Fruit fly (Drosophila melanogaster) ovary, adult (tissue): ENCODE measurements around the gene CG34293.

Experiments
- CG17801 ChIP-seq: fragments of 200-800 bp; optimal IDR thresholded peaks from 2 replicates; lab custom pipeline; 2019; ENCODE audit warnings: missing biosample characterization, mild to moderate bottlenecking, missing genetic modification characterization, moderate library complexity; ENCODE audit not compliant: partially characterized antibody

Gene CG34293

DNA sequence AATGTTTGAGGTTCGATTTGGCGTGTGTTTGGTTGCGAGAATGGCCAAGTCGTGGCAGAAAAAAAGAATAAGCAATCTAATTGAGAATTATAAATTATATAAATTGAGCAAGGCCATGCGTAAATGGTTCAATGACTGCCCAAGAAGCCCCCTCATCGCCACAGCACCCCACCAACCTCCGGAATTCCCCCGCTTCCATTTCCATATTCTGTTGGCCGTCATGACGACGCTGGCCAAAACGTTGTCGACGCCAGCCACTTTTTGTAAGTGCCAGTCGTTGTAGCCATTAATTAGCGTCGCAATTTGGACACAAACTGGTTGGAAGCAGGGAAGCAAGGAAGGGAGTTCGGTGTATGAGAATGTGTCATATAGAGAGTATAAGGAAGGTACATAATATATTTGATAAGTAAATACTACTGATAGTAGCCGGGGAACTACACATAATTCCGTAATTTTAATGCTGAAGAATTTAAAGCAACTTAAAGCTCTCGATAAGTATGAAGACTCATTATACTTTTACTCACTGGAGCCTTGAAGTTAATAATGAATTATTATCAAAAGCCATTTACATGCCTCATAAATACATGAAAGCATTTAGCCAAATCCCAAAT, 34.7 kb downstream of the CG34293 start:
- no peak for TF ChIP-seq CG17801 (GFP tag; lab: Kevin White, UChicago)

DNA sequence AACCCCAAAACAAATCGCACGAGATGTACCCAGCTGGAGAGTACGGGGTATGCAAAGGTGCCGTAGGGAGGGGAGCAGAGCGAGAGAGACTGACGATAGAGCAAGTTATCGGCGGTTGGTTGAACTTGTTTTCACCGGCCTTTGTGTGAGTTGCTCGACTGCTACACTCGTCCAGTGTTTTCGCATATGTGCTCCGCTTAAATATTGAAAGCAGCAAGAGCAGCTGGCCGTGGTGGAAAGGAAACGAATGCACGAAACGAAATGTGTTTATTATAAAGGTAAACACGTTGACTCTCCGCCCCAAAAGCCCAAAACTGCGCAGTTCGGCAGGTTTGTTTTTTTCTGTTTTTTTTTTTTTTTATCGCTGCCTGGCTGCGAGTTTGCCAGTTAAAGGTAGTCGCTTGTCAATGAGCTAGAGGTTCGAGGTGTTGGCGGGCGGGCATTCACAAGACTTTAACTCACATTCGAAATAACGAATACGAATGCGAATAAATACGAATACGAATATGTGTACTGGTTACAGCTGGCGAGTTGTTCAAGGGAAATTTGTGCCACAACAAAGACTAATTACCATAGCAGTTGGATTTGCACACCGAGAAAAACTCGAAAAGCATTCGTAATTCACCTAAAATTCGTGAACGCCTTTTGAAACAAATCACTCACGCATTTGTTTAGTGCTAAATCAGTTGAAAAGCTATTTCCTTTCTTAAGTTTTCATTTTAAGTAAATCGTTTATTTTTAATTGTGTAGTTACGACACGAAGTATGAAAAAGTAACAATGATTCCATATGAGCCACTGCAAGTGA, 35.6 kb downstream of the CG34293 start:
- peak; percentile 73 for TF ChIP-seq CG17801 (GFP tag; lab: Kevin White, UChicago)

DNA sequence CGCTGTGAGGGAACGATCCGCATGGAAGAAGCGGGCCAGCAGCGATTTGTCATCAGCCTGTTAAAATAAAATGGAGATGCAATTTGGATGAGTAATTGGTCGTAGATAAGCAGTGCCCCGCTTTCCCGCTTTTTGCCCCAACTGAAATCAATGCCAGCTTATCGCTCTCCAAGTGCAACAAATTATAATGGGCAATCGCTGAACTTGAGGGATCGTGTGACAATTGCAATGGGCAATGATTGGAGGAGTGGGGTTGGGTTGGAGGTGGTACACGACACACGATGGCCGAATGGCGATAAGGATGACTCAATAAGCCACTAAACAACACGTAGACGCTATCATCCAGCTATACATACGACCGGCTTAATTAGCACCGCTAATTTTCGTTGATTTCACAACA, 36.7 kb downstream of the CG34293 start:
- no peak for TF ChIP-seq CG17801 (GFP tag; lab: Kevin White, UChicago)

- TF ChIP-seq CG17801 (GFP tag; lab: Kevin White, UChicago): no peak
These were observed 40.8 kb downstream of the CG34293 start, which contains the start of gene CG6059 for dm6 chr3R:27124588-27124987. Gene CG6059 (minus strand): TSS chr3R:27124688.

dm6 chr3R:27118346-27118745, 47.0 kb downstream of the CG34293 start, which contains the start of gene CG5882:
Gene CG5882 (plus strand): TSS chr3R:27118646.
- no peak for TF ChIP-seq CG17801 (GFP tag; lab: Kevin White, UChicago)

dm6 chr3R:27116465-27117092, 48.8 kb downstream of the CG34293 start, which contains the start of the genes CG6066 and CG5880:
Gene CG6066 (minus strand): TSS chr3R:27116707.
Gene CG5880 (plus strand): TSS chr3R:27116745.
- no peak for TF ChIP-seq CG17801 (GFP tag; lab: Kevin White, UChicago)
